Worm (Caenorhabditis elegans) whole organism, L4/young adult: ENCODE measurements around the gene C05G5.7.

ENCODE experiments used
- W03F9.2 ChIP-seq: fragments of 150-350 bp; optimal IDR thresholded peaks from 2 replicates; lab custom pipeline; 2014; ENCODE audit warnings: missing biosample characterization, missing genetic modification characterization
- dao-5 ChIP-seq: sonication (generic microtip); optimal IDR thresholded peaks from 2 replicates; lab custom pipeline; 2016; ENCODE audit warnings: missing genotype, missing genetic modification characterization, moderate library complexity, missing compliant biosample characterization
- him-1 ChIP-seq: sonication (generic microtip); optimal IDR thresholded peaks from 2 replicates; lab custom pipeline; 2016; ENCODE audit warnings: missing genotype, missing genetic modification reagents, missing genetic modification characterization, missing compliant biosample characterization

Gene C05G5.7

DNA sequence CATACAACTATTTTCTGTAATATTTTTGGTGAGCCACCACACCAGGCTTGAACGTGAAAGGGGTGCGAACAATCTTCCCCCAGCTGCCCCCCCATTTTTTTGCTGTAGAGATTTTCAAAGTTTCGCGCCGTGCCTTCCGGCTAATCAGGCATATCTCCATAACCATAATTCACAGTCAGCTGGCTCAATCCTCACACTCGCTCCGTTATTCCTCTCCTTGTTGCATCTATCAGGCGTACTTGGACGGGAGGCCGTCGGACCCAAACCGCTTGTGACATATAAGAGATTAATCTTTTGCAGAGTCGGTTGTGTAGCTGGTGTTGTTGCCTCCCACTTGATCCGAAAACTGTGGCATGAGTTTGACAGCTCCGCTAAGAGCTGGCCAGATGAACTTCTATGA, 29.7 kb upstream of the C05G5.7 start, which contains the start of gene unc-3:
Gene unc-3, plus strand, starts transcription at position 301 of the 400 bp plus-strand sequence.
- no peak for TF ChIP-seq W03F9.2 (tag; lab: Kevin White, UChicago)
- no peak for TF ChIP-seq dao-5 (tag; lab: Kevin White, UChicago)
- TF ChIP-seq him-1 (tag; lab: Kevin White, UChicago) = no peak

DNA sequence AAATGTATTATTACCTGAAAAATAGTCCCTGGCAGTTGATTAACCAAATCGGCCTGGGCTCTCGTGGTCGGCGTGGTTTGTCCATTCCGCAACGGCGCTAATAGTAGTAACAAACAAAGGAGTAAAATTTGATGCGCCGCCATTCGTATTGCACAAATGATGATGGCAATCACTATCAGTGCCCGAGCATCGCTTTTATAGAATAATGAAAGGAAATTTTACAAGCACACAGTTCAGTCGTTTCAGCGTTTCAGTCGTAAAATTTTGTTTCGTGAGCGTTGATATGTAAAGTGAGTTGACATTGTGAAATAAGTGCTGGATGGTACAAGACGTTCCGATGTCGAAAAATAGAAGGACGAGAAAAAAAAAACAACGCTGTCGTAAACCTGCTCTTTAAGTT, 28.1 kb upstream of the C05G5.7 start, which contains the start of gene Y16B4A.2:
Gene Y16B4A.2, minus strand, starts transcription at position 170 of the 400 bp plus-strand sequence.
- TF ChIP-seq him-1 (tag; lab: Kevin White, UChicago) (no peak), W03F9.2 (tag; lab: Kevin White, UChicago) (no peak), dao-5 (tag; lab: Kevin White, UChicago) (no peak)

DNA sequence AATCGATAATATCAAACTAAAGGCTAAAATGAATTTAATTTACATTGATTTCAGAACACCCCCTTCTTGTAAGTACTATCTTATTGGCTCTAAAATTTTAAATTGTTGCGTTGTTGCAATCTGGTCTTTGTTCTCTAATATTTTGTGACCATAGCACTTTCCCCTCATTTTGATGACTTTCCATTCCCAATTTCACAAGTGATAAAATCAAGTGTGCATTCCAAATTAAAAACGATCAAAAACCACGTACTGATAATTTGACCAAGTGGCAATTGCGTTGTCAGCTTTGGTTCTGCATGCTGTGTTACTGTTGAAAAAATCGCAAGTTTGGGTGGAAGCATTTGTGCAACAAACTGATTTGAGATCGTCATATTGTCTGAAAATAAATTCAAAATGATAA, 26.8 kb upstream of the C05G5.7 start:
- TF ChIP-seq him-1 (tag; lab: Kevin White, UChicago) (no peak), dao-5 (tag; lab: Kevin White, UChicago) (no peak), W03F9.2 (tag; lab: Kevin White, UChicago) (no peak)

DNA sequence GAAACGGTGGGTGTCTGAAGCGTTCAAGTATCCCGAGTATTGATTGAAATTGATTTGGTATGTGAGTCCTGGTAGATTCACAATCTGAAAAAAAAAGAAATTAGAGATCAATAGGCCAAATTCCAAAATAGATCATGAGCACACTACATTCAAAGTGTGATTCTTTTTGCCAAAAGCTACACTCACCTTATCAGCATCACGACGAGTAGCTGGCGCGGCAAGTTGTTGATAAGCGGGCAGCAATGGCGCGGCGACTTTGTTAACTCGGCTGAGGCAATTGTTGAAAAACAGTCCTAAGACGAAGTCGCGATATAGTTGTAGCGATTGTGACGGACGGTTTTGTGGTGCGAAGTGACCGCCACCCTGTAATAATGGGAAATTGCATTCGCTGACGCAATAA, 25.4 kb upstream of the C05G5.7 start:
- TF ChIP-seq him-1 (tag; lab: Kevin White, UChicago) (no peak), dao-5 (tag; lab: Kevin White, UChicago) (no peak), W03F9.2 (tag; lab: Kevin White, UChicago) (no peak)

DNA sequence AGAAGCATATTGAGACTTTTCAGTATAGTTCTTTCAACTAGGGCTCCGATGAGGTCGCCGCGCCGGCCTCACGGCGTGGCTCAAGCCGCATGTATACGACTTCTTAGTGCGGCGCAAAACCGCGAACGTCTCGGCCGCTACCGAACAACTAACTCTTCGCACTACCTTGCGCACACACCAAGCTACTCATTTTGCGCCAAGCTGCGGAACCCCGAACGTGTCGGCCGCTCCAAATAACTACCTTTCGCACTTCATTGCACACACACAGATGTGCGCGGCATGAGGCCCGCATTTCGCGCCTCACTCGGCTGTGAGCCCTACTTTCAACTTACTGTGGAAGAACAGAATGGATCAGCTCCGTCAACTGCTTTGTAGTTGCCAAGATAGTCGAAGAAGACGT, 24.2 kb upstream of the C05G5.7 start:
- TF ChIP-seq W03F9.2 (tag; lab: Kevin White, UChicago) (no peak), him-1 (tag; lab: Kevin White, UChicago) (no peak)

DNA sequence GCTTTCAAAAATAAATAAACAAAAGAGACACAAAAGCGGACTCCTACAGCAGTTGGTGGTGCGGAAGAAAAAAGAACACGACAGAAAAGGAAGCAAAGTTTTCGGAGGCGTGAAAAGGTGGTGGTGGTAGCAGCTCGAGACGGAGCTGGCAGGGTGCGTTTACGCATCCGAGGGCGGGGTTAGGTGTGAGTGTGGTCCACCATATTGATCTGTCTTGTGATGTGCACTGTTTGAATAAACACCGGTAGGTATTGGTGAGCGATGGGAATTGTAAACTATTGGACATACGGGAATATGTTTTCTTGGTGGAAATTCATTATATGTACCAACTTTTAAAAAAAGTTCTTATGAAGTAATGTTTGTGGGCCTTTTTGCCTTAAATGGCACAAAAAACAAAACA, 17.4 kb upstream of the C05G5.7 start, which contains the start of gene C05G5.5:
Gene C05G5.5, minus strand, starts transcription at position 101 of the 400 bp plus-strand sequence.
- TF ChIP-seq dao-5 (tag; lab: Kevin White, UChicago) (no peak), W03F9.2 (tag; lab: Kevin White, UChicago) (no peak), him-1 (tag; lab: Kevin White, UChicago) (no peak)

DNA sequence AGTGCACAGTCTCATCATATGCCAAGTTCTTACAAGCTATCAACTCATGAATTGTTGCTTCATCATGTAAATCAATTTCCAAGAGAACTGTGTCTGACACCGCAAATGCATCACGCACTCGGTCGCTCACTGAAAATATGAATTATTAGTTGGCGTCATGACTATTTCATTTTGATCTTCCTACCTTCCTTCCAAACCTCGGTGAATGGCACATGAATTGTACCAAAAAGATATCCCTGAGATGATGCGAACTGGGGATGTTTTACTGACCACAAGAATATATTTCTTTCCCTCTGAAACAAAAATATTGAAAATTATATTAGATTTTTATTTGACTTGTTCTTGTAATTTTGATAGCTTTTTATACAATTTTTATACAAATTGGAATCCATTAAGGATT, 16.6 kb upstream of the C05G5.7 start:
- TF ChIP-seq W03F9.2 (tag; lab: Kevin White, UChicago) (no peak), him-1 (tag; lab: Kevin White, UChicago) (no peak), dao-5 (tag; lab: Kevin White, UChicago) (no peak)

DNA sequence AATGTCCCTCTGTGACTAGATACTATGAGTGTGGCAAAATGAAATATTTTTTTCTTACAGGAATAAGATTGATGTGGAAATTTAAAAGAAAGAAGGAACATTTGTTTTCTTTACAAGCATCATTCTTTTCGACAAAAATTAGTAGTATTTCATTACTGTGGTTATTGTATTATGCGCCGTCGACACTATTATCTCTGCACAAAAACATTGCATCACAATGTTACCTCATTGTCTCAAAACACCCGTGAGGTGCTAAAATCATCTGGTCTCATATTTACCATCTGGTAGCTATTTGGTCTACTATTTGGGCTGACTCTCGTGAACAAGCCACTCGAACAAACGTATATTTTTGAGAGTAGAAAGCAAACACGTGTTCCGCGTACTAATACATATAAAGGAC, 16.0 kb upstream of the C05G5.7 start:
- no peak for TF ChIP-seq dao-5 (tag; lab: Kevin White, UChicago)
- TF ChIP-seq W03F9.2 (tag; lab: Kevin White, UChicago) = no peak
- TF ChIP-seq him-1 (tag; lab: Kevin White, UChicago) = no peak

DNA sequence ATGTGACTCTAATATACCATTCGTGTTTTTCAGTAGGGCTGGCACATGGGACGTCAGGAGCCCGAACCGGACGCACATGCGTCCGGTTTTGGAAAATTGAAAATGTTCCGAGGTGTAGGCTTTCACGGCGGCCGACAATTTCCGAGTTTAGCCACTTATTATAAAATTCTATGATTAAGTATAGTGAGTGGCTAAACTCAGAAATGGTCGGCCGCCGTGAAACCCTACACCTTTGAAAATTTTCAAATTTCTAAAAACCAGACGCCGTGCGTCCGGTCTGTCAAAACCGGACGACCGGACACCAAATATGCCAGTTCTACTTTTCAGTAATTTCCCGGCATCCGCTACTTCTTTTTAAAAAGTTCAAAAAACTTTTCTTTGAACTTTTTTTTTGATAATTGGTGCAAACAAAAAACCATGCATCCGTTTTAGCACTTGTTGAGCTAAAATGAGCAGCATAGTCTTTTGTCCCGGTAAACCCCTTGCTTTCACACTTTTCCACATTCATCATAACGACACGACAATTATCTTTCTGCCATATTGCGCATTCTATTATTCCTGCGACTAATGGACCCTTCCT, 14.2 kb upstream of the C05G5.7 start:
- TF ChIP-seq W03F9.2 (tag; lab: Kevin White, UChicago) (no peak), him-1 (tag; lab: Kevin White, UChicago) (no peak), dao-5 (tag; lab: Kevin White, UChicago) (no peak)

DNA sequence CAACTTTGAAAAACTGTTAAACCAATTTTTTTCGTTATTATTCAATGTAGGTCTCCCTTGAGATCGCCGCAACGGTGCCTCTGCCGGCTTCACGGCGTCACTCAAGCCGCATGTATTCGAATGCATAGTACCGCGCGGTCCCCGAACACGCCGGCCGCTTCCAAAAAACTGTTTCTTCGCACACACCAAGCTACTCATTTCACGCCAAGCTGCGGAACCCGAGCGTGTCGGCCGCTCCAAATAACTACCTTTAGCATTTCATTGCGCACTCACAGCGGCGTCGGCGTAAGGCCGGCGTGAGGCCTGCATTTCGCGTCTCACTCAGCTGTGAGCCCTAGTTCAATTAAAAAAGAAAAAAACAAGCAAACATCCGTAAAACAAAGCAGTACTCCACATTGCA, 13.0 kb upstream of the C05G5.7 start:
- TF ChIP-seq him-1 (tag; lab: Kevin White, UChicago) = no peak
- no peak for TF ChIP-seq W03F9.2 (tag; lab: Kevin White, UChicago)
- no peak for TF ChIP-seq dao-5 (tag; lab: Kevin White, UChicago)

DNA sequence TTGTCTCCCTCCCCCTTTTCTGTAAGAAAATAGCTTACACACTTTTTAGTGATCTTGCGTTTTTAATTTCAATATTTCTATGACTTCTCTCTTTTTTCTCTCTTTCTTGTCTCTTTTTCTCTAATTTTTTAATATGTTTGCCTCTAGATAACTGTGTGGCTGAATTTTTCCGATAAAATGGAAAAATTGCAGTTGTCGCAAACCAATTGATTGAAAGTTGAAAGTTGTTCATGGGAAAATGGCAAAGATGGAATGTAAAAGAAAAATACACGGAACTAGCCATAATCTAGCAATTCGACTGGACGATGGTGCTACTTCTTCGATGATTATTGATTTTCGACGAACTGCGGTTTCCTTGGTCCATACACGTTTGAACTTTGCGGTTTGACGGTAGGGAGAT, 12.3 kb upstream of the C05G5.7 start:
- TF ChIP-seq W03F9.2 (tag; lab: Kevin White, UChicago) (no peak), dao-5 (tag; lab: Kevin White, UChicago) (no peak), him-1 (tag; lab: Kevin White, UChicago) (no peak)

DNA sequence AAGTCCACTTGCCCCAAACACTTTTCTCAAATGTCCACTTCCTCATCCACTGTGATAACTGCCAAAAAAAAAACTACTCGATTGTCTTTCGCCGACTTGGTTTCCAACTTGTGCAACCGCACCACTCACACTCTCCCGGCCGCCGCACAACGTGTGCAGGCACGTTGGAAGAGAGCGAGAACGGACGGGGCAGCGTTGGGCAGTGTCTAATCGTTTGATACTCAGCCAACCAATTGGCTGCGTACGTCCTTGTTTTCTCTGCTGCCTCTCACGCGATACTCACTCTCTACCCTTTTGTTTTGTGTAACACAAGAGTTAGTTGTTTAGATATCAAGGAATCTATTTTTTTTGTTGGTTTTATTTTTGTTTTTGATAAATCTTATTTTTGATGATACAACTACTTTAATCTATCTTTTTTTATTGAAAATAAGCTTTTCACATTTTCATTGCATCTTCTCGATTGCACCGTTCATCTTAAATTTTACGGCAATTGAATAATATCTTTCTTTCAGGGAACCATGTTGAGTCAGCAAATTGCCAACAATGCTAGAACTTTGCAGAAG, 10.0 kb upstream of the C05G5.7 start, which contains the start of gene sucl-1:
Gene sucl-1, plus strand, starts transcription at position 513 of the 563 bp plus-strand sequence.
- TF ChIP-seq him-1 (tag; lab: Kevin White, UChicago) = peak; percentile 11
- TF ChIP-seq W03F9.2 (tag; lab: Kevin White, UChicago) = peak; percentile 65
- no peak for TF ChIP-seq dao-5 (tag; lab: Kevin White, UChicago)

DNA sequence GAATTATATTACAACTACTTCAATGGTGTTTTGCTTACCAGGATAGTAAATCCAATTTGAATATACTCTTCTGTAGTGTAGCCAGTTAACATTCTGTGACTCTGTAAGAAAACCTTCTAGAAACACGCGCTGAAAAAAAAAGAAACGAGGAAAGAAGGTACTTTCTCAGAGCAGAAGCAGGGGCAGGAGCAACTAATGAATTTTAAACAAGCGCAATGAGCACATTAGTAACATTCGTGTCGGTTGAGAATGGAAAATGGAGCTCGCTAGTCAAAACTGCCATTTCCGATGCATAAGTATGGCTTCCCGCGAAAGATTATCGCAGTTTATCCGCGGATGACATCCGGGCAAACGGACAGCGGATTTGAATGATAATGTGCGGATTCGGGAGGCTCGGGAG, 8.3 kb upstream of the C05G5.7 start, which contains the start of gene C05G5.3:
Gene C05G5.3, minus strand, starts transcription at position 101 of the 400 bp plus-strand sequence.
- TF ChIP-seq W03F9.2 (tag; lab: Kevin White, UChicago) = no peak
- TF ChIP-seq him-1 (tag; lab: Kevin White, UChicago) = no peak
- TF ChIP-seq dao-5 (tag; lab: Kevin White, UChicago) = no peak

DNA sequence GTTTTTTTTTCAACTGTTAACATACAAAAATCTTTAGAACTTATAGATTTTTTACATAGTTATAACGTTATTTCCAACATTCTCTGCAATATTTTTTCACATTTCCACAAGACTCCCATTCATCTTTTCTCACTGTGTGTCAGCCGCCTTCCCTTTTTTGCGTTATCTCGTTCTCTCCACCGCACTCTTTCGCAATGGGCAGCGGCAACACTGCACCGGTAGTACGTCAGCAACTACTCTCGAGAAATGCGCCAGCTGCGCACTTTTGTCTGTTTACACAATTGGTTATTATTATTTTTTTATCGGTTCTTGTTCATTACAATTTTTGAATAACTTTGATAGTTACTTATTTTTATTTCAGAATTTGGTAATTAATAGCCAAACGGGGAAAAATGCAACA, 3.4 kb upstream of the C05G5.7 start, which contains the start of gene C05G5.2:
Gene C05G5.2, plus strand, starts transcription at position 356 of the 400 bp plus-strand sequence.
- TF ChIP-seq dao-5 (tag; lab: Kevin White, UChicago) (no peak), W03F9.2 (tag; lab: Kevin White, UChicago) (peak; percentile 95), him-1 (tag; lab: Kevin White, UChicago) (peak; percentile 82)
